Worm (Caenorhabditis elegans): ENCODE data around the gene hpo-34.

The hpo-34 gene

DNA sequence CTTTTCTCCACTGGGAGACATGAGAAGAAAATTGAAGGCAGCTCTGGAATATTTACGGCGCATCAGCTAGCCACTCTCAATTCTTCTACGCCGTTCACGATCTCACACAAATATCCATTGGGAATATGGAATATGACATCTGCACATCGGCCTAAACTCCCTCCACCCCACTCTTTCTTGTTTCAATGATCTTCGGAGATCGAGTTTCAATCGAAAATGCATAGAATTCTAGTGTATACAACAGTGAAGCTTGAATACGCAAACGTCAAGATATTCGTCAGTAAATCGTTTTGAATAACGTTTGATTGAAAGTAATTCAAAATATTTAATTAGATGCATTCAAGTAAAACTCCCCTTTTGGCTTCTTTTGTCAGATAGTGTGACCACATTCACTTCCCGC, 32.9 kb upstream of the hpo-34 start:
- TF ChIP-seq ztf-4 (tag; optimal IDR thresholded peaks at IDR 0.05) (no peak), pha-4 (tag; optimal IDR thresholded peaks at IDR 0.05) (no peak), jun-1 (tag; optimal IDR thresholded peaks at IDR 0.05) (no peak), nhr-23 (tag; optimal IDR thresholded peaks at IDR 0.05) (no peak), nhr-11 (tag; optimal IDR thresholded peaks at IDR 0.05) (no peak), lin-39 (tag; optimal IDR thresholded peaks at IDR 0.05) (no peak), egl-27 (tag; optimal IDR thresholded peaks at IDR 0.05) (no peak), aly-2 (tag; optimal IDR thresholded peaks at IDR 0.05) (no peak), ceh-28 (tag; optimal IDR thresholded peaks at IDR 0.05) (no peak), unc-62 (GFP tag; optimal IDR thresholded peaks at IDR 0.05) (no peak), nfya-1 (tag; optimal IDR thresholded peaks at IDR 0.05; ENCODE audit: insufficient read depth) (no peak), ceh-82 (tag; optimal IDR thresholded peaks at IDR 0.05) (no peak), elt-1 (tag; optimal IDR thresholded peaks at IDR 0.05) (no peak), nhr-28 (tag; optimal IDR thresholded peaks at IDR 0.05) (no peak), ztf-11 (tag; optimal IDR thresholded peaks at IDR 0.05) (no peak), lin-15B (tag; optimal IDR thresholded peaks at IDR 0.05) (no peak)

DNA sequence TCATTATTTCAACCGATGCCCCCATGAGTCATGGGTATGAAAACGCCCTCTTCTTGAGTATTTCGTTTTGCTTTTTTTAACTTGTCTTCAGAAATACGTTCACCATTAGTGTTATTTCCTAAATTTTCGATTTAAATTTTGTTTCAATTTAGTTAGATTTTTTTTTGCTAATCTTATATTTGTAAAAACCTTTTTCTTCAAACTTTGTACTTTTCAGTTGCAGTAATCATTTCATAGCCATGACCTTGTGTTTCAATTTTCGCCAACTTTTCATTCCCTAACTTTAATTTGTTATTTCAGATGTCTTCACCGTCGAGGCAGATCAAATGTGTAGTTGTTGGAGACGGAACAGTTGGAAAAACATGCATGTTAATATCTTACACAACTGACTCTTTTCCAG, 29.4 kb upstream of the hpo-34 start, which contains the start of gene mig-2:
Gene mig-2, plus strand, starts transcription at position 301 of the 400 bp plus-strand sequence.
- no peak for TF ChIP-seq nhr-11 (tag; optimal IDR thresholded peaks at IDR 0.05)
- no peak for TF ChIP-seq mml-1 (tag; optimal IDR thresholded peaks at IDR 0.05)
- TF ChIP-seq lsy-12 (tag; optimal IDR thresholded peaks at IDR 0.05), result no peak
- TF ChIP-seq R02D3.7 (tag; optimal IDR thresholded peaks at IDR 0.05), result no peak
- no peak for TF ChIP-seq fkh-2 (tag; optimal IDR thresholded peaks at IDR 0.05)
- no peak for TF ChIP-seq fos-1 (tag; optimal IDR thresholded peaks at IDR 0.05)
- TF ChIP-seq nhr-25 (tag; optimal IDR thresholded peaks at IDR 0.05), result no peak
- no peak for TF ChIP-seq mdl-1 (tag; optimal IDR thresholded peaks at IDR 0.05)
- no peak for TF ChIP-seq fkh-10 (GFP tag; optimal IDR thresholded peaks at IDR 0.05)
- no peak for TF ChIP-seq nhr-43 (tag; optimal IDR thresholded peaks at IDR 0.05; ENCODE audit: poor library complexity, severe bottlenecking)
- no peak for TF ChIP-seq ceh-16 (tag; optimal IDR thresholded peaks at IDR 0.05)
- TF ChIP-seq elt-3 (tag; optimal IDR thresholded peaks at IDR 0.05), result no peak
- no peak for TF ChIP-seq ceh-9 (tag; optimal IDR thresholded peaks at IDR 0.05)
- TF ChIP-seq lin-39 (tag; optimal IDR thresholded peaks at IDR 0.05), result no peak
- TF ChIP-seq nhr-237 (tag; optimal IDR thresholded peaks at IDR 0.05), result no peak
- TF ChIP-seq snpc-4 (tag; optimal IDR thresholded peaks at IDR 0.05), result no peak
- no peak for TF ChIP-seq skn-1 (tag; optimal IDR thresholded peaks at IDR 0.05)
- TF ChIP-seq nfya-1 (tag; optimal IDR thresholded peaks at IDR 0.05; ENCODE audit: insufficient read depth), result no peak

DNA sequence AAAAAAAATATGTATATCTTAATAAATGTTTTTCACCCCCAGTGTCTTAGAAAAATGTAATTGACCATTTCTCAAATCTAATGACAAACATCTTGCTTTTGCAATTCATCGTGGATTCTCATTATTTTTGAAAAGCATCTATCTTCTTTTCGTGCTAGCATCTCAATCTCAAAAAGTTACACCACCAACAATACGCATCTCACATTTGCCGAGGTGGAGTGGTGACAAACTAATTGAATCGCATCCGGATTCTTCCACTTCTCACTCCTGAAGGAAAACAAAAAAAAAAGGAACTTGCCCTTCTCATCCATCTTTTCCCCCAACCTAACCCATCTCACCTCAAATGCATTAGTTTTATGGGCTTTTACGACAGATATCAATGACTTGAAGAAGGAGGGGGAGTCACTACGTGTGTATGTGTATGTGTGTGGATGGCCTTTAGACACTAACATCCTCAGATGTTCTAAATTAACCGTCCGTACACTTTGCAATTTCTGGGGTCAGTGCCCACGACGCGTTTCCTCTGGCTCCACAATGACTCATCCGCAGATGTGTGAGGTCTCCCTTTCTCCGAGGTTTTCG, 28.7 kb upstream of the hpo-34 start:
- TF ChIP-seq hmg-11 (tag; optimal IDR thresholded peaks at IDR 0.05), result no peak
- TF ChIP-seq fkh-10 (GFP tag; optimal IDR thresholded peaks at IDR 0.05), result no peak
- TF ChIP-seq zag-1 (tag; optimal IDR thresholded peaks at IDR 0.05), result no peak
- no peak for TF ChIP-seq nhr-76 (tag; optimal IDR thresholded peaks at IDR 0.05)
- no peak for TF ChIP-seq R02D3.7 (tag; optimal IDR thresholded peaks at IDR 0.05)
- TF ChIP-seq lin-39 (tag; optimal IDR thresholded peaks at IDR 0.05), result peak; percentile 11
- no peak for TF ChIP-seq elt-1 (tag; optimal IDR thresholded peaks at IDR 0.05)
- peak; percentile 92 for TF ChIP-seq egl-5 (tag; optimal IDR thresholded peaks at IDR 0.05)
- TF ChIP-seq mdl-1 (tag; optimal IDR thresholded peaks at IDR 0.05), result no peak

DNA sequence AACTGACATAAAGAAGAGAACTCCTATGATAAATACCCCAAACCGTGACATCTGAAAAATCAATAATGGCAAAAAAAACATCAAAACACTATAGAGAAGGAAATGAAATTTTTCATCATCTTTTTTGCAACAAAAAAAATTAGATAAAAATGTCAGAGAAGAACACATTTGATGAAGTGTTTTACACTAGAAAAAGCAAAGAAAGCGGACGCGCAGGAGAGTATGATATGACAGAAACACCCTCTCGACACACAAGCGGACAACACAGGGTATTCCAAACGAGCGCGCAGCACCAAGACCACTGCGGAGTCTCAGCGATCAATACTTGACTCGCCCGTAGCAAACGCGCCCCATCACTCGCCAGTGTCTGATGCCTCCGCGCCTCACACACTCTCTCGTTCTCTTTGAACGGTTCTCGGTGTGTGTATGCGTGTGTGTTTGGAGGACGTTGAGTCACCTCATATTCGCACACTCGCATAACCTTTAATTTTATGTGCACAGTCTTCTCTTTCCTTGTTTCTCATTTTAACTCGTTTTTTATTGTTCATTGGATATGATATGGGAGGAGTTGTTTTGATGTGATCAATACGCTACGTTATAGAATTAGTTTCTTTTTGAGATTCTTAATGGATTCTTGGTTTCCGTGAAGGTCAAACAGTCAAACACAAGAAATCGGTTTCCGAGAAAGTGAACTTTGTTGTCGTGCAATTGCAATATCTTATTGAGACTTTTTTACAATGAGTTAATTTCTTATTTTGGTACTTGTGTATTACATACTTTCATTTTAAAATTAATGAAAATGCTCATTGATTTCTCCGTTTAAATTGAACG, 27.8 kb upstream of the hpo-34 start, which contains the start of gene selt-1.1:
Gene selt-1.1, minus strand, starts transcription at position 51 of the 831 bp plus-strand sequence.
- peak; percentile 49 for TF ChIP-seq lin-39 (tag; optimal IDR thresholded peaks at IDR 0.05)
- no peak for TF ChIP-seq nhr-77 (tag; optimal IDR thresholded peaks at IDR 0.05)
- no peak for TF ChIP-seq snpc-4 (tag; optimal IDR thresholded peaks at IDR 0.05)
- no peak for TF ChIP-seq nhr-76 (tag; optimal IDR thresholded peaks at IDR 0.05)
- TF ChIP-seq lsy-12 (tag; optimal IDR thresholded peaks at IDR 0.05), result peak; percentile 38
- peak; percentile 55 for TF ChIP-seq egl-5 (tag; optimal IDR thresholded peaks at IDR 0.05)
- TF ChIP-seq elt-3 (tag; optimal IDR thresholded peaks at IDR 0.05), result no peak
- no peak for TF ChIP-seq ceh-16 (tag; optimal IDR thresholded peaks at IDR 0.05)
- TF ChIP-seq zag-1 (tag; optimal IDR thresholded peaks at IDR 0.05), result no peak
- peak; percentile 69 for TF ChIP-seq ceh-28 (tag; optimal IDR thresholded peaks at IDR 0.05)
- TF ChIP-seq nhr-25 (tag; optimal IDR thresholded peaks at IDR 0.05), result peak; percentile 85
- TF ChIP-seq nfya-1 (tag; optimal IDR thresholded peaks at IDR 0.05; ENCODE audit: insufficient read depth), result peak; percentile 66
- no peak for TF ChIP-seq aly-2 (tag; optimal IDR thresholded peaks at IDR 0.05)
- peak; percentile 4 for TF ChIP-seq mdl-1 (tag; optimal IDR thresholded peaks at IDR 0.05)
- peak; percentile 33 for TF ChIP-seq nhr-23 (tag; optimal IDR thresholded peaks at IDR 0.05)
- peak; percentile 78 for TF ChIP-seq hmg-11 (tag; optimal IDR thresholded peaks at IDR 0.05)
- TF ChIP-seq sea-2 (GFP tag; optimal IDR thresholded peaks at IDR 0.05), result no peak
- peak; percentile 72 for TF ChIP-seq jun-1 (tag; optimal IDR thresholded peaks at IDR 0.05)
- TF ChIP-seq fos-1 (tag; optimal IDR thresholded peaks at IDR 0.05), result peak; percentile 61
- peak; percentile 78 for TF ChIP-seq elt-2 (tag; optimal IDR thresholded peaks at IDR 0.05)
- no peak for TF ChIP-seq unc-39 (tag; optimal IDR thresholded peaks at IDR 0.05)
- TF ChIP-seq pqm-1 (tag; optimal IDR thresholded peaks at IDR 0.05), result peak; percentile 85
- no peak for TF ChIP-seq ztf-4 (tag; optimal IDR thresholded peaks at IDR 0.05)
- no peak for TF ChIP-seq fkh-10 (GFP tag; optimal IDR thresholded peaks at IDR 0.05)
- no peak for TF ChIP-seq tbx-2 (tag; optimal IDR thresholded peaks at IDR 0.05)
- TF ChIP-seq pha-4 (tag; optimal IDR thresholded peaks at IDR 0.05), result peak; percentile 75

Data from whole organism, L3 larva.